Fruit fly (Drosophila melanogaster) S2 (cell line): Measurements from ENCODE around the gene CG11369.

Experiments
- CG8478 ChIP-seq: fragments of >200 bp; optimal IDR thresholded peaks from 2 replicates; lab custom pipeline; 2018
- CTCF ChIP-seq, 2 experiments: fragments of >200 bp; optimal IDR thresholded peaks; 2 replicates each; lab custom pipeline; 2018

The CG11369 gene

dm6 chrX:7552109-7552508, 22.0 kb upstream of the CG11369 start:
- TF ChIP-seq CTCF (optimal IDR thresholded peaks at IDR 0.05; lab: Kevin White, UChicago) (no peak), CG8478 (lab: Kevin White, UChicago) (no peak)

- no peak for TF ChIP-seq CG8478 (lab: Kevin White, UChicago)
- no peak for TF ChIP-seq CTCF (optimal IDR thresholded peaks at IDR 0.05; lab: Kevin White, UChicago)
Observed at dm6 chrX:7553446-7553845, 20.6 kb upstream of the CG11369 start.

dm6 chrX:7556270-7556669, 17.8 kb upstream of the CG11369 start:
- TF ChIP-seq CG8478 (lab: Kevin White, UChicago): no peak

dm6 chrX:7557652-7558051, 16.4 kb upstream of the CG11369 start:
- TF ChIP-seq CTCF (optimal IDR thresholded peaks at IDR 0.05; lab: Kevin White, UChicago): no peak
- TF ChIP-seq CG8478 (lab: Kevin White, UChicago): no peak

dm6 chrX:7558646-7559045, 15.4 kb upstream of the CG11369 start:
- TF ChIP-seq CG8478 (lab: Kevin White, UChicago) (no peak), CTCF (optimal IDR thresholded peaks at IDR 0.05; lab: Kevin White, UChicago) (no peak)

- no peak for TF ChIP-seq CTCF (optimal IDR thresholded peaks at IDR 0.05; lab: Kevin White, UChicago)
- TF ChIP-seq CG8478 (lab: Kevin White, UChicago): no peak
Observed at dm6 chrX:7559913-7560312, 14.2 kb upstream of the CG11369 start.

- no peak for TF ChIP-seq CTCF (optimal IDR thresholded peaks at IDR 0.05; lab: Kevin White, UChicago)
- no peak for TF ChIP-seq CG8478 (lab: Kevin White, UChicago)
Observed at dm6 chrX:7560720-7561119, 13.4 kb upstream of the CG11369 start.

- TF ChIP-seq CTCF (optimal IDR thresholded peaks at IDR 0.05; lab: Kevin White, UChicago): no peak
- TF ChIP-seq CG8478 (lab: Kevin White, UChicago): no peak
Observed at dm6 chrX:7562622-7563021, 11.5 kb upstream of the CG11369 start.

- TF ChIP-seq CTCF (optimal IDR thresholded peaks at IDR 0.05; lab: Kevin White, UChicago) (no peak), CG8478 (lab: Kevin White, UChicago) (no peak)
Observed at dm6 chrX:7568320-7568719, 5.8 kb upstream of the CG11369 start.

- no peak for TF ChIP-seq CG8478 (lab: Kevin White, UChicago)
Observed at dm6 chrX:7569708-7570107, 4.4 kb upstream of the CG11369 start.

dm6 chrX:7571200-7571599, 2.9 kb upstream of the CG11369 start:
- TF ChIP-seq CG8478 (lab: Kevin White, UChicago) (no peak), CTCF (optimal IDR thresholded peaks at IDR 0.05; lab: Kevin White, UChicago) (no peak)

- TF ChIP-seq CTCF (optimal IDR thresholded peaks at IDR 0.05; lab: Kevin White, UChicago) (no peak), CG8478 (lab: Kevin White, UChicago) (no peak)
Observed at dm6 chrX:7579023-7579422, 4.9 kb downstream of the CG11369 start.

- TF ChIP-seq CTCF (optimal IDR thresholded peaks at IDR 0.05; lab: Kevin White, UChicago): no peak
- no peak for TF ChIP-seq CG8478 (lab: Kevin White, UChicago)
Observed at dm6 chrX:7579810-7580209, 5.7 kb downstream of the CG11369 start.

dm6 chrX:7581165-7581786, 7.2 kb downstream of the CG11369 start:
- TF ChIP-seq CTCF (optimal IDR thresholded peaks at IDR 0.05; lab: Kevin White, UChicago) (peak; percentile 75 to 78), CG8478 (lab: Kevin White, UChicago) (no peak)

dm6 chrX:7586031-7586430, 11.9 kb downstream of the CG11369 start, which contains the start of gene CG12689:
CG12689 (minus strand) TSS chrX:7586131.
- TF ChIP-seq CTCF (optimal IDR thresholded peaks at IDR 0.05; lab: Kevin White, UChicago) (no peak), CG8478 (lab: Kevin White, UChicago) (no peak)

dm6 chrX:7593051-7593450, 19.0 kb downstream of the CG11369 start:
- TF ChIP-seq CTCF (optimal IDR thresholded peaks at IDR 0.05; lab: Kevin White, UChicago): peak; percentile 81
- no peak for TF ChIP-seq CG8478 (lab: Kevin White, UChicago)
